Worm (Caenorhabditis elegans) whole organism, late embryonic: ENCODE results near the gene hpo-10.

ENCODE experiments used
- C38D4.7 ChIP-seq: fragments of 200-800 bp; sonication (Bioruptor generic); optimal IDR thresholded peaks from 2 replicates; lab custom pipeline; 2018; ENCODE audit warnings: mild to moderate bottlenecking, missing genetic modification characterization, moderate library complexity, missing compliant biosample characterization
- F13H6.1 ChIP-seq: sonication (generic microtip); optimal IDR thresholded peaks from 2 replicates; lab custom pipeline; 2016; ENCODE audit warnings: missing genetic modification characterization, missing compliant biosample characterization
- elt-2 ChIP-seq: sonication (generic microtip); optimal IDR thresholded peaks from 2 replicates; lab custom pipeline; 2016; ENCODE audit warnings: missing genetic modification reagents, missing genetic modification characterization, missing compliant biosample characterization
- rnt-1 ChIP-seq: sonication (generic microtip); optimal IDR thresholded peaks from 2 replicates; lab custom pipeline; 2016; ENCODE audit warnings: missing genetic modification characterization, missing compliant biosample characterization

- TF ChIP-seq rnt-1 (tag; lab: Kevin White, UChicago): no peak
- TF ChIP-seq C38D4.7 (GFP tag; lab: Kevin White, UChicago): no peak
- TF ChIP-seq elt-2 (tag; lab: Kevin White, UChicago): no peak
- TF ChIP-seq F13H6.1 (tag; lab: Kevin White, UChicago): no peak
These were observed 7.6 kb downstream of the hpo-10 start, which contains the start of gene C28H8.7 for ce11 chrIII:5886893-5887292.
